Fruit fly (Drosophila melanogaster): ENCODE data around the gene dachs.

dm6 chr2L:8461782-8462453 lies 4.7 kb upstream of the dachs start:
- TF ChIP-seq CG8478 (optimal IDR thresholded peaks at IDR 0.05) (no peak), CTCF (optimal IDR thresholded peaks at IDR 0.05) (no peak)
